Fruit fly (Drosophila melanogaster): ENCODE results near the gene vn.

The vn gene

dm6 chr3L:5764922-5765843 lies 80.3 kb downstream of the vn start, which contains the start of gene CG10576 (continued):
- TF ChIP-seq pan (optimal IDR thresholded peaks at IDR 0.05) = no peak
- no peak for TF ChIP-seq pan (GFP tag; optimal IDR thresholded peaks at IDR 0.05 in 1 of 2, IDR thresholded peaks at IDR 0.05 in 1 of 2)
- TF ChIP-seq gsb-n (tag; optimal IDR thresholded peaks at IDR 0.05) = no peak
- no peak for TF ChIP-seq CG6683 (GFP tag; optimal IDR thresholded peaks at IDR 0.05)
- TF ChIP-seq CG10147 (GFP tag; optimal IDR thresholded peaks at IDR 0.05) = no peak
- no peak for TF ChIP-seq CG4707 (GFP tag; optimal IDR thresholded peaks at IDR 0.05)
- 0 out of 3 replicates have a peak, but pooled peaks have one; percentile 36 for TF ChIP-seq HLH4C (GFP tag; IDR thresholded peaks at IDR 0.05; ENCODE audit: partially characterized antibody)
- no peak for TF ChIP-seq Nf-YB (GFP tag; optimal IDR thresholded peaks at IDR 0.05)
- TF ChIP-seq Sox100B (GFP tag; optimal IDR thresholded peaks at IDR 0.05) = no peak
- TF ChIP-seq CG31388 (GFP tag; optimal IDR thresholded peaks at IDR 0.05) = no peak
- no peak for TF ChIP-seq CG12769 (tag; optimal IDR thresholded peaks at IDR 0.05)
- peak; percentile 74 for TF ChIP-seq CG13287 (GFP tag; IDR thresholded peaks at IDR 0.05; ENCODE audit: partially characterized antibody)
- no peak for TF ChIP-seq trh (GFP tag; optimal IDR thresholded peaks at IDR 0.05)
- TF ChIP-seq Chrac-16 (GFP tag; optimal IDR thresholded peaks at IDR 0.05) = no peak
- TF ChIP-seq BtbVII (GFP tag; optimal IDR thresholded peaks at IDR 0.05) = no peak
- TF ChIP-seq CG3065 (GFP tag; optimal IDR thresholded peaks at IDR 0.05) = peak; percentile 12
- no peak for TF ChIP-seq ERR (GFP tag; optimal IDR thresholded peaks at IDR 0.05)
- TF ChIP-seq zfh2 (GFP tag; optimal IDR thresholded peaks at IDR 0.05) = peak; percentile 3
- no peak for TF ChIP-seq CG15696 (tag; optimal IDR thresholded peaks at IDR 0.05)
- TF ChIP-seq gro (GFP tag; optimal IDR thresholded peaks at IDR 0.05) = no peak
- TF ChIP-seq stc (GFP tag; IDR thresholded peaks at IDR 0.05) = peak; percentile 31; the same call in 1 of the 2 replicates
- no peak for TF ChIP-seq CG1024 (GFP tag; IDR thresholded peaks at IDR 0.05)
- peak; percentile 84 for TF ChIP-seq pzg (GFP tag; optimal IDR thresholded peaks at IDR 0.05)
- no peak for TF ChIP-seq nerfin-2 (GFP tag; IDR thresholded peaks at IDR 0.05; ENCODE audit: partially characterized antibody)
- 0 out of 3 replicates have a peak, but pooled peaks have one; percentile 43 for TF ChIP-seq CG14860 (GFP tag; IDR thresholded peaks at IDR 0.05; ENCODE audit: partially characterized antibody)
- TF ChIP-seq GATAe (GFP tag; conservative IDR thresholded peaks at IDR 0.05) = no peak
- no peak for TF ChIP-seq CG43689 (GFP tag; IDR thresholded peaks at IDR 0.05)
- no peak for TF ChIP-seq tna (GFP tag; IDR thresholded peaks at IDR 0.05; ENCODE audit: partially characterized antibody)
- TF ChIP-seq jing (GFP tag; optimal IDR thresholded peaks at IDR 0.05) = no peak
- no peak for TF ChIP-seq CG7839 (tag; optimal IDR thresholded peaks at IDR 0.05)
- TF ChIP-seq klu (GFP tag; IDR thresholded peaks at IDR 0.05) = no peak
- TF ChIP-seq fd96Cb (tag; optimal IDR thresholded peaks at IDR 0.05) = no peak
- peak; percentile 54 for TF ChIP-seq D (optimal IDR thresholded peaks at IDR 0.05)
- no peak for TF ChIP-seq D (GFP tag; optimal IDR thresholded peaks at IDR 0.05)
- no peak for TF ChIP-seq Myb (GFP tag; optimal IDR thresholded peaks at IDR 0.05)
- TF ChIP-seq CG12104 (GFP tag; optimal IDR thresholded peaks at IDR 0.05) = no peak
- TF ChIP-seq CG8478 (optimal IDR thresholded peaks at IDR 0.05) = no peak
- TF ChIP-seq chif (GFP tag; optimal IDR thresholded peaks at IDR 0.05) = no peak
- TF ChIP-seq ac (GFP tag; optimal IDR thresholded peaks at IDR 0.05) = no peak
- 0 out of 2 replicates have a peak, but pooled peaks have one; percentile 16 for TF ChIP-seq CG17328 (GFP tag; IDR thresholded peaks at IDR 0.05)
- no peak for TF ChIP-seq run (tag; optimal IDR thresholded peaks at IDR 0.05)
- TF ChIP-seq Rfx (GFP tag; IDR thresholded peaks at IDR 0.05) = no peak
- TF ChIP-seq CG3281 (GFP tag; optimal IDR thresholded peaks at IDR 0.05) = no peak
- no peak for TF ChIP-seq Optix (GFP tag; IDR thresholded peaks at IDR 0.05)
- TF ChIP-seq ftz-f1 (GFP tag; optimal IDR thresholded peaks at IDR 0.05) = no peak
- TF ChIP-seq Dek (tag; optimal IDR thresholded peaks at IDR 0.05) = no peak
- no peak for TF ChIP-seq zen (tag; optimal IDR thresholded peaks at IDR 0.05)
- TF ChIP-seq CG7556 (GFP tag; optimal IDR thresholded peaks at IDR 0.05) = no peak
- no peak for TF ChIP-seq kah (GFP tag; optimal IDR thresholded peaks at IDR 0.05)
- TF ChIP-seq yki (optimal IDR thresholded peaks at IDR 0.05) = no peak

Data from whole organism, embryonic.